Worm (Caenorhabditis elegans) whole organism, L4 larva: ENCODE measurements around the gene bgal-1.

ENCODE experiments used
- F10B5.3 ChIP-seq: sonication (generic microtip); optimal IDR thresholded peaks from 2 replicates; lab custom pipeline; 2016; ENCODE audit warnings: mild to moderate bottlenecking, missing genetic modification characterization, missing compliant biosample characterization
- F26F4.8 ChIP-seq: fragments of 200-800 bp; sonication (Bioruptor generic); conservative IDR thresholded peaks from 2 replicates; pipeline ENCODE4 v1.3.6; 2022; ENCODE audit warnings: missing genetic modification characterization, missing compliant biosample characterization
- F49E8.2 ChIP-seq: sonication (generic microtip); optimal IDR thresholded peaks from 2 replicates; lab custom pipeline; 2016; ENCODE audit warnings: missing compliant biosample characterization, mild to moderate bottlenecking, missing genetic modification characterization, borderline replicate concordance
- R02D3.7 ChIP-seq: fragments of 150-350 bp; sonication (generic microtip); optimal IDR thresholded peaks from 3 replicates; lab custom pipeline; 2014; ENCODE audit warnings: missing biosample characterization, missing genetic modification characterization
- Y105C5A.15 ChIP-seq: fragments of 200-800 bp; sonication (Bioruptor generic); IDR thresholded peaks from 2 replicates; pipeline ENCODE4 v1.3.6; 2022; ENCODE audit warnings: missing genetic modification characterization, missing compliant biosample characterization
- Y48G9A.11 ChIP-seq: fragments of 200-800 bp; sonication (Bioruptor generic); IDR thresholded peaks from 2 replicates; pipeline ENCODE4 v1.3.6; 2022; ENCODE audit warnings: missing genetic modification reagents, missing genetic modification characterization, missing compliant biosample characterization
- Y75B8A.6 ChIP-seq: fragments of 200-800 bp; sonication (Bioruptor generic); IDR thresholded peaks from 2 replicates; pipeline ENCODE4 v1.3.6; 2022; ENCODE audit warnings: missing genetic modification reagents, missing genetic modification characterization, missing compliant biosample characterization
- ZK546.5 ChIP-seq, 2 experiments: sonication (generic microtip); optimal IDR thresholded peaks; 2 replicates each; lab custom pipeline; 2017; ENCODE audit warnings: missing biosample characterization in 2 of 2, missing genetic modification characterization in 2 of 2
- arid-1 ChIP-seq: fragments of 200-800 bp; sonication (Bioruptor generic); conservative IDR thresholded peaks from 2 replicates; pipeline ENCODE4 v1.3.6; 2022; ENCODE audit warnings: missing genetic modification reagents, missing genetic modification characterization, missing compliant biosample characterization
- ceh-20 ChIP-seq: fragments of 200-800 bp; sonication (Bioruptor generic); IDR thresholded peaks from 2 replicates; pipeline ENCODE4 v1.3.6; 2022; ENCODE audit warnings: missing genetic modification reagents, missing genetic modification characterization, missing compliant biosample characterization
- ceh-32 ChIP-seq: sonication (generic microtip); optimal IDR thresholded peaks from 2 replicates; lab custom pipeline; 2016; ENCODE audit warnings: mild to moderate bottlenecking, missing genetic modification characterization, missing compliant biosample characterization; ENCODE audit not compliant: poor library complexity
- ceh-82 ChIP-seq: sonication (generic microtip); optimal IDR thresholded peaks from 2 replicates; lab custom pipeline; 2017; ENCODE audit warnings: missing biosample characterization, missing genetic modification characterization
- daf-8 ChIP-seq: fragments of 200-800 bp; sonication (Bioruptor generic); IDR thresholded peaks from 2 replicates; pipeline ENCODE4 v1.3.6; 2022; ENCODE audit warnings: missing genetic modification characterization, missing compliant biosample characterization
- dmd-6 ChIP-seq: fragments of 200-800 bp; sonication (Bioruptor generic); IDR thresholded peaks from 2 replicates; pipeline ENCODE4 v1.3.6; 2022; ENCODE audit warnings: missing genetic modification reagents, missing genetic modification characterization, missing compliant biosample characterization
- dve-1 ChIP-seq: sonication (generic microtip); optimal IDR thresholded peaks from 2 replicates; lab custom pipeline; 2017; ENCODE audit warnings: antibody characterized with exemption, mild to moderate bottlenecking, missing genetic modification characterization, missing compliant biosample characterization; ENCODE audit not compliant: insufficient read depth
- egl-27 ChIP-seq: sonication (generic microtip); optimal IDR thresholded peaks from 3 replicates; lab custom pipeline; 2017; ENCODE audit warnings: missing biosample characterization, missing genetic modification reagents, missing genetic modification characterization
- hlh-30 ChIP-seq: sonication (generic microtip); optimal IDR thresholded peaks from 2 replicates; lab custom pipeline; 2017; ENCODE audit warnings: antibody characterized with exemption, mild to moderate bottlenecking, missing genetic modification characterization, missing compliant biosample characterization; ENCODE audit not compliant: insufficient read depth
- hmg-1.1 ChIP-seq: fragments of 200-800 bp; sonication (Bioruptor generic); IDR thresholded peaks from 2 replicates; pipeline ENCODE4 v1.3.6; 2022; ENCODE audit warnings: missing genetic modification reagents, missing genetic modification characterization, missing compliant biosample characterization
- lin-1 ChIP-seq: fragments of 200-800 bp; sonication (Bioruptor generic); IDR thresholded peaks from 2 replicates; pipeline ENCODE4 v1.3.6; 2022; ENCODE audit warnings: missing genetic modification reagents, missing genetic modification characterization, missing compliant biosample characterization
- lin-29 ChIP-seq: fragments of 200-800 bp; sonication (Bioruptor generic); IDR thresholded peaks from 2 replicates; pipeline ENCODE4 v1.3.6; 2022; ENCODE audit warnings: missing genetic modification reagents, missing genetic modification characterization, missing compliant biosample characterization
- lin-38 ChIP-seq: fragments of 200-800 bp; sonication (Bioruptor generic); IDR thresholded peaks from 2 replicates; pipeline ENCODE4 v1.3.6; 2022; ENCODE audit warnings: missing genetic modification reagents, missing genetic modification characterization, missing compliant biosample characterization
- madf-5 ChIP-seq, 2 experiments: fragments of 200-800 bp; sonication (Bioruptor generic); IDR thresholded peaks; 2 replicates each; pipeline ENCODE4 v1.3.6; 2022; ENCODE audit warnings: missing compliant biosample characterization in 2 of 2, missing genetic modification characterization in 2 of 2
- mxl-2 ChIP-seq: fragments of 200-800 bp; sonication (Bioruptor generic); conservative IDR thresholded peaks from 2 replicates; pipeline ENCODE4 v1.3.6; 2022; ENCODE audit warnings: missing genetic modification reagents, missing genetic modification characterization, missing compliant biosample characterization
- mxl-3 ChIP-seq: fragments of 200-800 bp; sonication (Bioruptor generic); optimal IDR thresholded peaks from 2 replicates; lab custom pipeline; 2018; ENCODE audit warnings: mild to moderate bottlenecking, missing genetic modification characterization, missing compliant biosample characterization
- nhr-111 ChIP-seq: fragments of 200-800 bp; sonication (Bioruptor generic); optimal IDR thresholded peaks from 2 replicates; lab custom pipeline; 2018; ENCODE audit warnings: mild to moderate bottlenecking, missing genetic modification characterization, missing compliant biosample characterization
- nhr-42 ChIP-seq: fragments of 200-800 bp; sonication (Bioruptor generic); IDR thresholded peaks from 2 replicates; pipeline ENCODE4 v1.3.6; 2022; ENCODE audit warnings: missing genetic modification characterization, missing compliant biosample characterization
- nhr-48 ChIP-seq: sonication (generic microtip); optimal IDR thresholded peaks from 2 replicates; lab custom pipeline; 2016; ENCODE audit warnings: mild to moderate bottlenecking, missing genetic modification characterization, missing compliant biosample characterization
- nhr-76 ChIP-seq: fragments of 150-350 bp; optimal IDR thresholded peaks from 2 replicates; lab custom pipeline; 2014; ENCODE audit warnings: missing biosample characterization, missing genetic modification characterization
- pqm-1 ChIP-seq: sonication (generic microtip); optimal IDR thresholded peaks from 2 replicates; lab custom pipeline; 2017; ENCODE audit warnings: missing biosample characterization, missing genetic modification characterization
- set-16 ChIP-seq: fragments of 200-800 bp; sonication (Bioruptor generic); IDR thresholded peaks from 2 replicates; pipeline ENCODE4 v1.3.6; 2022; ENCODE audit warnings: missing genetic modification reagents, missing genetic modification characterization, missing compliant biosample characterization
- skn-1 ChIP-seq: fragments of 150-350 bp; optimal IDR thresholded peaks from 2 replicates; lab custom pipeline; 2014; ENCODE audit warnings: missing biosample characterization, missing genetic modification characterization
- spr-1 ChIP-seq: sonication (generic microtip); optimal IDR thresholded peaks from 2 replicates; lab custom pipeline; 2016; ENCODE audit warnings: mild to moderate bottlenecking, missing genetic modification characterization, missing compliant biosample characterization
- unc-39 ChIP-seq: sonication (generic microtip); optimal IDR thresholded peaks from 2 replicates; lab custom pipeline; 2017; ENCODE audit warnings: missing biosample characterization, missing genetic modification characterization
- vab-7 ChIP-seq: fragments of 200-800 bp; sonication (Bioruptor generic); IDR thresholded peaks from 2 replicates; pipeline ENCODE4 v1.3.6; 2022; ENCODE audit warnings: missing genetic modification reagents, missing genetic modification characterization, missing compliant biosample characterization
- zfp-2 ChIP-seq: sonication (generic microtip); optimal IDR thresholded peaks from 2 replicates; lab custom pipeline; 2016; ENCODE audit warnings: mild to moderate bottlenecking, missing genetic modification characterization, missing compliant biosample characterization
- zfp-3 ChIP-seq: fragments of 200-800 bp; sonication (Bioruptor generic); conservative IDR thresholded peaks from 2 replicates; pipeline ENCODE4 v1.3.6; 2022; ENCODE audit warnings: missing genetic modification reagents, missing genetic modification characterization, missing compliant biosample characterization

bgal-1 gene

DNA sequence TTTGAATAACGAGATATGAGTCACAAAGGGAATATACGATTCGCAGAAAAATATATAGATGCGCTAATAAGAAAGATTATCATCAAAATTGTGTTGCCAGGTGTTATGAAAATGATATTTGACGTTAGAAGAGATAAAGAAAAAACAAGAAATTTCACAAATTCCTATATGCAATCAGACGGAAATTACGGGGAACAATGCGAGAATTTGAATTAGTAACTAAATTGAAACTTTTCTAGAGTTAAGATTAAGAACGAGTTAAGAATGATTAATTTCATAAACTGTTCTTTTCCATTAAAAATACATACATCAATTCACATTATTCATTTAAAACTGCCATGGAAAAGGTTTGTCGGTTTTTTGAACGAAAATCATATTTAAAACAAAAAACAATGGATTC, 29.7 kb downstream of the bgal-1 start, which contains the start of gene clc-6:
Gene clc-6, minus strand, starts transcription at position 101 of the 400 bp plus-strand sequence.
- TF ChIP-seq arid-1 (GFP tag; lab: Robert Waterston, UW) (no peak), R02D3.7 (tag; lab: Kevin White, UChicago) (no peak), ceh-82 (tag; lab: Kevin White, UChicago) (no peak), Y48G9A.11 (GFP tag; lab: Robert Waterston, UW) (no peak), Y105C5A.15 (GFP tag; lab: Robert Waterston, UW) (no peak), zfp-2 (no peak), F10B5.3 (no peak), F26F4.8 (GFP tag; lab: Robert Waterston, UW) (no peak), unc-39 (tag; lab: Kevin White, UChicago) (no peak), ceh-20 (GFP tag; lab: Robert Waterston, UW) (no peak)
- TF ChIP-seq, all 104 proteins: peak for 0

DNA sequence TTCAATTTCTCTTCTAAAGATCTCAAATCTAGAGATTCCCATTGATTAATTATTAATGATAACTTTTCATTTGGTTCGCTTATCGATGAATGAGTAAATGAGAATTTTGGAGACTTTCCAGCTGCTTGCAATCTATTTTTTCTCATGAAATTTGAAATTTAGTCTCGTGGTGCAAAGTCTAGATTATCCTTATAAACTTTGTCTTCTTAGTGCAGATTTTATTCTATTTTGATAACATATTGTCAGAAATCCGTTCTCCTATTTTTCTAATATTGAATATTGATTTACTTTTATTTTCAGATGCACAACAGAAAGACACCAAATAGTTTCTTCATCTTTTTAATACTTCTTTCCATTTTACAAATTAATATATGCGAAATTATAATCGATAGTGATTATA, 34.8 kb downstream of the bgal-1 start, which contains the start of gene lgc-49:
Gene lgc-49, plus strand, starts transcription at position 301 of the 400 bp plus-strand sequence.
- TF ChIP-seq dmd-6 (GFP tag; lab: Robert Waterston, UW) (no peak), nhr-42 (GFP tag; lab: Robert Waterston, UW) (no peak), nhr-76 (tag; lab: Kevin White, UChicago) (no peak), hmg-1.1 (GFP tag; lab: Robert Waterston, UW) (no peak), F49E8.2 (tag; lab: Kevin White, UChicago) (no peak), zfp-3 (GFP tag; lab: Robert Waterston, UW) (no peak), pqm-1 (tag; lab: Kevin White, UChicago) (no peak), Y105C5A.15 (GFP tag; lab: Robert Waterston, UW) (no peak), ceh-20 (GFP tag; lab: Robert Waterston, UW) (no peak), mxl-3 (GFP tag; lab: Kevin White, UChicago) (no peak), skn-1 (tag; lab: Kevin White, UChicago) (no peak), lin-29 (GFP tag; lab: Robert Waterston, UW) (no peak), hlh-30 (tag; lab: Kevin White, UChicago) (no peak), Y75B8A.6 (GFP tag; lab: Robert Waterston, UW) (no peak), egl-27 (tag; lab: Kevin White, UChicago) (no peak), madf-5 (GFP tag; IDR thresholded peaks at IDR 0.05; lab: Robert Waterston, UW) (no peak), ceh-32 (tag; lab: Kevin White, UChicago) (no peak)

DNA sequence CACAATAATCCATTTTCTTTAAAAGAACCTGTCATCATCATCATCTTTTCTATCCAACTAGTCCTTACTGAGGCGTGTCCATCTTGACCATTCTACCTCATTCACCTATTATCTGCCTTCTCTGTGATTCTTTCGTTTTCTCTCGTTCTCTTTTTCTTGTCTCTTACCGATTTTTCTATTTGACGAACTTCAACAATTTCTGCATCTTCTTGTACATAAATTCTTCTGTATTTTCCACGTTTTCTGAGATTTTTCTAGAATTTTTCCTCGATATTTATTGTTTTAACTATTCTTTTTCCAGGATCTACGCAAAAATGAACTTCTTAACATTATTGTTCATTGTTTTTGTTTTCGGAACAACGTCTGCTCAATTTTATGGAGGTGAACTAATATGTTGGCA, 42.9 kb downstream of the bgal-1 start, which contains the start of gene cnc-10:
Gene cnc-10, plus strand, starts transcription at position 301 of the 400 bp plus-strand sequence.
- no peak for TF ChIP-seq ceh-82 (tag; lab: Kevin White, UChicago)
- TF ChIP-seq lin-38 (GFP tag; lab: Robert Waterston, UW), result no peak
- no peak for TF ChIP-seq unc-39 (tag; lab: Kevin White, UChicago)
- no peak for TF ChIP-seq vab-7 (GFP tag; lab: Robert Waterston, UW)
- no peak for TF ChIP-seq set-16 (GFP tag; lab: Robert Waterston, UW)
- TF ChIP-seq daf-8 (GFP tag; lab: Robert Waterston, UW), result no peak

DNA sequence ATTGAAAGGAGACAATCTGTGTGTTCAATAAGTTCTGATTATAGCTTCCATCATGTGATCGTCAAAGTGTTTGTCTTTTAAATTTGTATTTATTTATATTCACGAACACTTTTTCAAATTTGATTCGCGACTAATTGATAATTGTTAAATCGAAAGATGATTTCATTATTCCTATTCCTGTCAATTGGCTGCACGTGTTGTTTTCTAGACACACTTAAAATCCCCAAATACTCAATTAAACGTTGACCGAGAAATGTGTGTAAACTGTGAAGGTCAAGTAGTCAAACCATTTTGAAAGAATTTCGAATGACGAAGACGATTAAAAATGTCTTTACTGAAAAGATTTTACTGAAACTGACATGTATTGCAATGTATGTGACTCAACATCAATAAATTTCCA, 44.9 kb downstream of the bgal-1 start:
- no peak for TF ChIP-seq pqm-1 (tag; lab: Kevin White, UChicago)

DNA sequence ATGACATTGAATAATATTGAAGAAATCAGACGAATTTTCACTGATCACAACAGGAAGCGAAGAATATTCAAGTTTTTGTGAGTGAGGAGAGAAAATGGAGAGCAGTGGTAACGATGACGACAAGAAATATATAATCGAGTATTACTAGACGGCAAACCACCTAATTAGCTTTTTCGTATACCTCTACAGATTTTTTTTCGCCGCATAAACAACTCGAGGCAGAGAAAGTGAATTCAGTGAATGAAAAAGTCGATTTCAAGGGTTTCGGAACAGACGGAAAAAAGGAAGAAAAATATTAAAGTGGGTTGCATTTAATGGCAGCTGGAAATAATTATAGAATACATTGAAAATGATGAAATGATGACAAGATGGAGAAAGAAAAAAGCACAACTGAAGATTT, 48.2 kb downstream of the bgal-1 start, which contains the start of gene gpa-1:
Gene gpa-1, minus strand, starts transcription at position 101 of the 400 bp plus-strand sequence.
- TF ChIP-seq lin-1 (GFP tag; lab: Robert Waterston, UW), result no peak
- TF ChIP-seq dve-1, result no peak
- no peak for TF ChIP-seq spr-1 (tag; lab: Kevin White, UChicago)
- TF ChIP-seq mxl-2 (GFP tag; lab: Robert Waterston, UW), result no peak
- TF ChIP-seq nhr-111 (GFP tag; lab: Kevin White, UChicago), result no peak
- no peak for TF ChIP-seq ZK546.5 (tag; optimal IDR thresholded peaks at IDR 0.05; lab: Kevin White, UChicago)
- no peak for TF ChIP-seq skn-1 (tag; lab: Kevin White, UChicago)
- no peak for TF ChIP-seq nhr-48 (tag; lab: Kevin White, UChicago)
